Fruit fly (Drosophila melanogaster) whole organism, wandering third instar larva: Measurements from ENCODE around the gene CG4962.

Experiments
- Abd-B ChIP-seq: fragments of >200 bp; optimal IDR thresholded peaks from 2 replicates; lab custom pipeline; 2017; ENCODE audit warnings: missing biosample characterization, missing genetic modification characterization
- CG32264 ChIP-seq: fragments of 200-800 bp; sonication (Bioruptor generic); optimal IDR thresholded peaks from 2 replicates; lab custom pipeline; 2016; ENCODE audit warnings: missing biosample characterization, missing genetic modification characterization
- CG9705 ChIP-seq: fragments of 200-800 bp; sonication (Bioruptor generic); optimal IDR thresholded peaks from 2 replicates; lab custom pipeline; 2018; ENCODE audit warnings: missing biosample characterization, mild to moderate bottlenecking, missing genetic modification characterization
- Hr78 ChIP-seq: fragments of >200 bp; optimal IDR thresholded peaks from 2 replicates; lab custom pipeline; 2017; ENCODE audit warnings: missing biosample characterization, missing genetic modification characterization
- OdsH ChIP-seq: fragments of 200-800 bp; sonication (Bioruptor generic); optimal IDR thresholded peaks from 2 replicates; lab custom pipeline; 2016; ENCODE audit warnings: missing biosample characterization, mild to moderate bottlenecking, missing genetic modification characterization
- Sp1 ChIP-seq: fragments of 200-800 bp; sonication (Bioruptor generic); optimal IDR thresholded peaks from 3 replicates; lab custom pipeline; 2019; ENCODE audit warnings: missing biosample characterization, mild to moderate bottlenecking, missing genetic modification characterization, moderate library complexity
- br ChIP-seq: fragments of 200-800 bp; sonication (Bioruptor generic); optimal IDR thresholded peaks from 2 replicates; lab custom pipeline; 2016; ENCODE audit warnings: missing biosample characterization, missing genetic modification characterization
- foxo ChIP-seq, 2 experiments: fragments of 200-800 bp; sonication (Bioruptor generic); optimal IDR thresholded peaks; 2 replicates in 1 of 2; 3 replicates in 1 of 2; lab custom pipeline; 2016 to 2017; ENCODE audit warnings: missing biosample characterization in 2 of 2, missing genetic modification characterization in 2 of 2
- h ChIP-seq: fragments of 200-800 bp; sonication (Bioruptor generic); optimal IDR thresholded peaks from 3 replicates; lab custom pipeline; 2016; ENCODE audit warnings: missing biosample characterization, mild to moderate bottlenecking, missing genetic modification characterization
- lola ChIP-seq: fragments of >200 bp; optimal IDR thresholded peaks from 2 replicates; lab custom pipeline; 2017; ENCODE audit warnings: missing biosample characterization, missing genetic modification characterization
- pan ChIP-seq: fragments of >200 bp; optimal IDR thresholded peaks from 2 replicates; lab custom pipeline; 2017
- psq ChIP-seq: fragments of 200-800 bp; sonication (Bioruptor generic); optimal IDR thresholded peaks from 3 replicates; lab custom pipeline; 2017; ENCODE audit warnings: missing biosample characterization, mild to moderate bottlenecking, missing genetic modification characterization, moderate library complexity

- TF ChIP-seq Hr78 = no peak
- no peak for TF ChIP-seq lola (GFP tag; lab: Kevin White, UChicago)
- TF ChIP-seq CG32264 (GFP tag; lab: Kevin White, UChicago) = no peak
- no peak for TF ChIP-seq CG9705 (GFP tag; lab: Kevin White, UChicago)
- no peak for TF ChIP-seq h (GFP tag; lab: Kevin White, UChicago)
- no peak for TF ChIP-seq Sp1 (GFP tag; lab: Kevin White, UChicago)
- no peak for TF ChIP-seq foxo (GFP tag; optimal IDR thresholded peaks at IDR 0.05; lab: Kevin White, UChicago)
- no peak for TF ChIP-seq OdsH
- TF ChIP-seq br (GFP tag; lab: Kevin White, UChicago) = no peak
- no peak for TF ChIP-seq psq (GFP tag; lab: Kevin White, UChicago)
- TF ChIP-seq Abd-B = no peak
- no peak for TF ChIP-seq pan (lab: Kevin White, UChicago)
Observed at dm6 chr3L:16337739-16338138, 42.4 kb upstream of the CG4962 start.
